Worm (Caenorhabditis elegans) whole organism, midembryonic: Measurements from ENCODE around the gene zipt-3.

ENCODE experiments used
- T22C8.4 ChIP-seq: fragments of 200-800 bp; sonication (Bioruptor generic); IDR thresholded peaks from 2 replicates; pipeline ENCODE4 v1.3.6; 2022; ENCODE audit warnings: missing genetic modification characterization, missing compliant biosample characterization
- cog-1 ChIP-seq: sonication (generic microtip); optimal IDR thresholded peaks from 2 replicates; lab custom pipeline; 2016; ENCODE audit warnings: missing genetic modification characterization, missing compliant biosample characterization
- flt-1 ChIP-seq: fragments of 200-800 bp; sonication (Bioruptor generic); IDR thresholded peaks from 2 replicates; pipeline ENCODE4 v1.3.6; 2022; ENCODE audit warnings: missing genetic modification characterization, missing compliant biosample characterization
- klf-2 ChIP-seq: fragments of 200-800 bp; sonication (Bioruptor generic); conservative IDR thresholded peaks from 2 replicates; pipeline ENCODE4 v1.3.6; 2022; ENCODE audit warnings: missing genetic modification reagents, missing genetic modification characterization, missing compliant biosample characterization
- med-1 ChIP-seq: sonication (generic microtip); optimal IDR thresholded peaks from 2 replicates; lab custom pipeline; 2017; ENCODE audit warnings: missing genetic modification characterization, mild to moderate bottlenecking, missing compliant biosample characterization, antibody characterized with exemption, missing genetic modification reagents; ENCODE audit not compliant: insufficient read depth
- ztf-29 ChIP-seq: fragments of 200-800 bp; sonication (Bioruptor generic); IDR thresholded peaks from 2 replicates; pipeline ENCODE4 v1.3.6; 2022; ENCODE audit warnings: missing genetic modification reagents, missing genetic modification characterization, missing compliant biosample characterization

ce11 chrII:5738795-5739194 lies 20.9 kb downstream of the zipt-3 start, which contains the start of gene hlh-14:
- TF ChIP-seq klf-2 (GFP tag; lab: Robert Waterston, UW) (no peak), ztf-29 (no peak), flt-1 (no peak), med-1 (GFP tag; lab: Kevin White, UChicago) (no peak), cog-1 (no peak), T22C8.4 (GFP tag; lab: Robert Waterston, UW) (no peak)
